Worm (Caenorhabditis elegans): ENCODE measurements around the gene lido-4.

DNA sequence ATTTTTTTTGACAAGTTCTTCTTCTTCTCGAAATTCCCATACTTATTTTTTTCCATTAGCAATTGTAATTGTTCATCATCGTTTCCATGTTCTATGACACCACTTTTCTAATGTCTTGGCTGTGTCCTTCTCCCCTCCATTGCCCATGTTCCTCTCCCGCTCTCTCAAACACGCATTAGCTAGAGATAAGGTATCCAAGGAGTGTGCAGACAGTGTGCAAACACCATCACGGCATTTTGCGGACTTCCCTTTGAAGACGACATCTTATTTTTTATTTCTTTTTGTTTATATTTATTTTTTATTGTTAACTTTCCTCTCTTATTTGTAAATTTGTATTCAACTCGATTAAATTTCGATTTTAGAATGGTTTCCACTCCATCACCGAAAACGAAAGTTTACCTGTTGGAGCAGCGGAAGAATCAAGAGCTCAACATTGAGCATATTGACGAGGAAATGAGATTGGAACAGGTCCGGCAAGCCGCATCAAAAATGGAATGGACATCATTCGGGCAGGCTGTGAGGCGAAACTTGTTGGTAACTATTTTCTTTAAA is 43.7 kb upstream of the lido-4 start, which contains the start of gene mdt-1.2:
- TF ChIP-seq sptf-1 (tag; optimal IDR thresholded peaks at IDR 0.05): peak; percentile 61
- TF ChIP-seq ztf-11 (tag; optimal IDR thresholded peaks at IDR 0.05): no peak
- peak; percentile 1 for TF ChIP-seq lsy-2 (tag; optimal IDR thresholded peaks at IDR 0.05)
- peak; percentile 91 for TF ChIP-seq mep-1 (tag; optimal IDR thresholded peaks at IDR 0.05)
- TF ChIP-seq elt-3 (tag; optimal IDR thresholded peaks at IDR 0.05): no peak
- no peak for TF ChIP-seq nhr-28 (tag; optimal IDR thresholded peaks at IDR 0.05)
- TF ChIP-seq nhr-76 (tag; optimal IDR thresholded peaks at IDR 0.05): no peak
- TF ChIP-seq mls-2 (tag; optimal IDR thresholded peaks at IDR 0.05): no peak
- TF ChIP-seq pha-4 (tag; optimal IDR thresholded peaks at IDR 0.05): peak; percentile 83
- no peak for TF ChIP-seq snpc-4 (tag; optimal IDR thresholded peaks at IDR 0.05)
- peak; percentile 83 for TF ChIP-seq ces-1 (GFP tag; optimal IDR thresholded peaks at IDR 0.05)
- TF ChIP-seq mab-5 (tag; optimal IDR thresholded peaks at IDR 0.05): no peak
- TF ChIP-seq nhr-237 (tag; optimal IDR thresholded peaks at IDR 0.05): peak; percentile 42
- TF ChIP-seq cnd-1 (tag; optimal IDR thresholded peaks at IDR 0.05): peak; percentile 1
